Fruit fly (Drosophila melanogaster) whole organism: ENCODE data around the gene CG8745.

Source experiments
- CG8478 ChIP-seq: fragments of >200 bp; optimal IDR thresholded peaks from 2 replicates; lab custom pipeline; 2018; ENCODE audit warnings: inconsistent platforms
- Dll ChIP-seq: fragments of >200 bp; optimal IDR thresholded peaks from 2 replicates; lab custom pipeline; 2017
- EcR ChIP-seq, 2 experiments: fragments of >200 bp; optimal IDR thresholded peaks; 2 replicates each; lab custom pipeline; 2017; ENCODE audit warnings: missing biosample characterization in 2 of 2, missing genetic modification characterization in 2 of 2, missing genetic modification reagents in 2 of 2
- pan ChIP-seq: fragments of >200 bp; optimal IDR thresholded peaks from 2 replicates; lab custom pipeline; 2017
- psq ChIP-seq: fragments of >200 bp; optimal IDR thresholded peaks from 2 replicates; lab custom pipeline; 2017
- usp ChIP-seq: fragments of >200 bp; optimal IDR thresholded peaks from 2 replicates; lab custom pipeline; 2017; ENCODE audit warnings: missing biosample characterization, missing genetic modification characterization, mixed read lengths

Gene CG8745

DNA sequence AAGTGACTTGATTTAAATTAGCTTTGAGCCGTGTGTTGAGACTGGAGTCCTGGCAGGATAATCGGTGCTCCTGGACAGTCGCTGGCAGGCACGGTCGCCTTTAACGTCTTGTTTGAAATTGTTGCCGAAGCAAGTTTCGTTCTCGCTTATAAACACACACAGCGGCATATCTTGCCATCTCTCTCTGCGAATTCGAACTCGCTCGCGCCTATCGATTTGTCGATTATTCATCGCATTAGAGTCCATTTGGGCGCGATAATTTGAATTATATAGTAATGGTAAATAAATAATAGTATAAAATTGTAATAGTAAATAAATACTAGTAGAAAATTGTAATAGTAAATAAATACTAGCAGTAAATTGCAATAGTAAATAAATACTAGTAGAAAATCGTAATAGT is at the start of gene CG8745:
Gene CG8745, minus strand, starts transcription at position 126 of the 400 bp plus-strand sequence.
- no peak for TF ChIP-seq pan (lab: Kevin White, UChicago)
- no peak for TF ChIP-seq psq (lab: Kevin White, UChicago)
- TF ChIP-seq EcR (GFP tag; optimal IDR thresholded peaks at IDR 0.05; lab: Kevin White, UChicago), result no peak
- TF ChIP-seq usp, result no peak
- TF ChIP-seq CG8478 (lab: Kevin White, UChicago), result no peak
- TF ChIP-seq Dll, result no peak

DNA sequence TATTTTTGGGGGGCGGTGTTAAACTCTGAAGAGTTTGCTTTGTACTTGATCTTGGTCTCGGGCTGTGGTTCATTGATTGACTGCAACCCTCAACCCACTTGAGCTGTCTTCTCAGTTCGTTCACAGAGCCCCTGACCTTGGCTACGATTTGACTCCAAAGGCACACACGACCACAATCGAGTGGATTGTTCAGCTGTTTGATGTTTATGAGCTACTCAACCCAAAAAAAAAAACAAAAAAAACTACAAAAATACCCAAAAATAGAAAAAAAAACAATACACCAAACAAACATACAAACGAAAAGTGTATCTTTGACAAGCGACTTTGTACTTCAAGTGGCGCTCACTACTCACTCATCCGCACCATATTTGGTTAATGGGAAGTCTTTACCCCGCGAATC is 47.9 kb upstream of the CG8745 start:
- no peak for TF ChIP-seq EcR (GFP tag; optimal IDR thresholded peaks at IDR 0.05; lab: Kevin White, UChicago)
- no peak for TF ChIP-seq usp
- no peak for TF ChIP-seq psq (lab: Kevin White, UChicago)
- no peak for TF ChIP-seq CG8478 (lab: Kevin White, UChicago)
- no peak for TF ChIP-seq Dll
- TF ChIP-seq pan (lab: Kevin White, UChicago), result no peak

dm6 chr3L:13912777-13913176 is 46.1 kb upstream of the CG8745 start:
- TF ChIP-seq psq (lab: Kevin White, UChicago) (no peak), Dll (no peak), CG8478 (lab: Kevin White, UChicago) (no peak), usp (no peak), pan (lab: Kevin White, UChicago) (no peak), EcR (GFP tag; optimal IDR thresholded peaks at IDR 0.05; lab: Kevin White, UChicago) (no peak)

- no peak for TF ChIP-seq psq (lab: Kevin White, UChicago)
- TF ChIP-seq EcR (GFP tag; optimal IDR thresholded peaks at IDR 0.05; lab: Kevin White, UChicago), result no peak
- TF ChIP-seq usp, result no peak
- no peak for TF ChIP-seq Dll
- no peak for TF ChIP-seq pan (lab: Kevin White, UChicago)
- TF ChIP-seq CG8478 (lab: Kevin White, UChicago), result no peak
These were observed 45.0 kb upstream of the CG8745 start for dm6 chr3L:13911649-13912260.

dm6 chr3L:13905515-13905914 is 38.8 kb upstream of the CG8745 start:
- TF ChIP-seq pan (lab: Kevin White, UChicago), result no peak
- TF ChIP-seq usp, result no peak

DNA sequence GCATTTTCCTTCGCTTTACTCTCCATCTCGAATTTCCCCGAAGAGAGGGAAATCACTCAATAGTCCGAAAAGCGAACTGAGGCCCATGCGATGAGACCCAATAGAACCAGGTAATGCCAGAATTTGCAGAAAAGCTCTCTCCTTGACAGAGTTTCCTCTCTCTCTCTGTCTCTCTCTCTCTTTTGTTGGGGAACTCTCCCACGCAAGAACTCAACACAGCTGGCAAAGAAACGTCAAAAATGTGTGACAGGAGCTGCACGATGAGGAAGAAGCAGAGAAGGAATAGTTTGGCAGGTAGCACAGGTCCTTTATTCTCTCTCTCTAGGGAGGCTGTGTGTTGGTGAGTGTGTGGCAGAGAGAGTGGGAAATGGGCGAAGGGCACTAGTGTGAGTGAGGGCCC is 37.7 kb upstream of the CG8745 start:
- no peak for TF ChIP-seq Dll
- no peak for TF ChIP-seq EcR (GFP tag; optimal IDR thresholded peaks at IDR 0.05; lab: Kevin White, UChicago)
- no peak for TF ChIP-seq usp
- no peak for TF ChIP-seq pan (lab: Kevin White, UChicago)
- no peak for TF ChIP-seq psq (lab: Kevin White, UChicago)
- TF ChIP-seq CG8478 (lab: Kevin White, UChicago), result no peak

- TF ChIP-seq psq (lab: Kevin White, UChicago), result no peak
These were observed 37.3 kb upstream of the CG8745 start for dm6 chr3L:13904021-13904325.

- TF ChIP-seq EcR (GFP tag; optimal IDR thresholded peaks at IDR 0.05; lab: Kevin White, UChicago) (no peak), usp (no peak), CG8478 (lab: Kevin White, UChicago) (no peak), Dll (no peak), pan (lab: Kevin White, UChicago) (no peak), psq (lab: Kevin White, UChicago) (no peak)
These were observed 36.7 kb upstream of the CG8745 start, which contains the start of gene dysc for dm6 chr3L:13903186-13904020. TSS of gene dysc (minus strand) at chr3L:13903236.

- TF ChIP-seq EcR (GFP tag; optimal IDR thresholded peaks at IDR 0.05; lab: Kevin White, UChicago) (no peak), CG8478 (lab: Kevin White, UChicago) (no peak), pan (lab: Kevin White, UChicago) (no peak), usp (no peak), psq (lab: Kevin White, UChicago) (no peak), Dll (no peak)
These were observed 33.9 kb upstream of the CG8745 start for dm6 chr3L:13900635-13901034.

DNA sequence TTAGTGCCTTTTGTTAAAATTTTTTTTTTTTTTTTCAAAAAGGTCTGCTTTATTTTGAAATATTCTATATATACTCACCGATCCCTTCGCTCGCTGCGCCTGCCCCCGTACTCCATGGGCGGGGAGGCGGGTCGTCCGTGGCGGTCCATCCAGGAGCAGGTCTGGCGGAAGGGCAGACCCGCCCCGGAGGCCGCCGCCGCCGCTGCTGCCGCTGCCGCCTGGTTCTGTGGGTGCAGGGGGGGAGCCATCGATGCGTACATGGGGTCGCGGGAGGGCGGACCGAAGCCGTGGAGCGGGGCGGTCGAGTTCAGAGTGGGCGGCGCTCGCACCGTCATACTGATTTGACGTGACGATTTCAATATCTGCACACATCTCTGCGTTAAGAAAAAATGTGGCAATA is 20.4 kb upstream of the CG8745 start:
- no peak for TF ChIP-seq CG8478 (lab: Kevin White, UChicago)
- TF ChIP-seq Dll, result no peak
- no peak for TF ChIP-seq usp
- no peak for TF ChIP-seq pan (lab: Kevin White, UChicago)
- TF ChIP-seq EcR (GFP tag; optimal IDR thresholded peaks at IDR 0.05; lab: Kevin White, UChicago), result no peak
- no peak for TF ChIP-seq psq (lab: Kevin White, UChicago)

dm6 chr3L:13884460-13885056 is 17.9 kb upstream of the CG8745 start:
- TF ChIP-seq psq (lab: Kevin White, UChicago) (no peak), pan (lab: Kevin White, UChicago) (no peak), Dll (no peak), usp (no peak), CG8478 (lab: Kevin White, UChicago) (no peak), EcR (GFP tag; optimal IDR thresholded peaks at IDR 0.05; lab: Kevin White, UChicago) (no peak)

dm6 chr3L:13882532-13882931 is 15.8 kb upstream of the CG8745 start:
- no peak for TF ChIP-seq psq (lab: Kevin White, UChicago)
